Fruit fly (Drosophila melanogaster) whole organism, pupa: ENCODE measurements around the gene CG10694.

Experiments used
- CG8301 ChIP-seq: fragments of 200-800 bp; sonication (Bioruptor generic); optimal IDR thresholded peaks from 2 replicates; lab custom pipeline; 2018; ENCODE audit warnings: missing biosample characterization, mild to moderate bottlenecking, missing genetic modification characterization
- D1 ChIP-seq: fragments of 200-800 bp; sonication (Bioruptor generic); optimal IDR thresholded peaks from 2 replicates; lab custom pipeline; 2018; ENCODE audit warnings: missing biosample characterization, mild to moderate bottlenecking, missing genetic modification characterization, moderate library complexity

DNA sequence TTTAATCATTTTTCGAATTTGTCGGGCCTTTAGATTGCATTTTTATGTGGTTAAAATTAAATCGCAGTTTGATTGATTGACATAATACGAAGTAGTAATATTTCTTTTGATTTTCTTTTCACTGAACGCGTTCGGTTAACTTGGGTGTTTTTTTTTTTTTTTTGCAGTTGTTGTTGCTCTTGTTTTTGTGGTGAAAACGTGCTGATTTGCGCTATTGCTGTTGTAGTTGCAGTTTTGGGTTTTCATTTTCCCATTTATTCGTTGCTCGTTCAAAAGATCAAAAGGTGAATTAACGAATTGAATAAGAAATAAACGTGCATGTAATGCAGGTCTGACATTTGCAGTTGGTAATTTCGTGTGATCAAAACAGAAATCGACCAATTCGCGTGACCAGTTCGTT is 5.8 kb upstream of the CG10694 start:
- TF ChIP-seq D1 (tag; lab: Kevin White, UChicago) (no peak), CG8301 (no peak)
